Worm (Caenorhabditis elegans): ENCODE measurements around the gene srlf-9.
A peak's percentile ranks its signal among the peaks of the same experiment; 100 is the strongest.

srlf-9 gene

ce11 chrIII:13423414-13423813 lies 21.8 kb upstream of the srlf-9 start, which contains the start of gene exo-1:
Gene exo-1, plus strand, starts transcription at chrIII:13423514.
- TF ChIP-seq dmd-6 (GFP tag; IDR thresholded peaks at IDR 0.05) (no peak; the same call in 1 of the 2 replicates), dpl-1 (GFP tag; optimal IDR thresholded peaks at IDR 0.05) (peak; percentile 86), unc-130 (GFP tag; optimal IDR thresholded peaks at IDR 0.05) (peak; percentile 87), nhr-6 (tag; optimal IDR thresholded peaks at IDR 0.05) (peak; percentile 74), attf-4 (tag; optimal IDR thresholded peaks at IDR 0.05) (no peak), lin-38 (GFP tag; IDR thresholded peaks at IDR 0.05) (peak; percentile 94), hlh-30 (tag; optimal IDR thresholded peaks at IDR 0.05; ENCODE audit: insufficient read depth) (peak; percentile 54), ceh-28 (tag; optimal IDR thresholded peaks at IDR 0.05) (no peak), mep-1 (tag; optimal IDR thresholded peaks at IDR 0.05) (peak; percentile 80), nhr-28 (tag; optimal IDR thresholded peaks at IDR 0.05) (peak; percentile 82), mes-2 (tag; optimal IDR thresholded peaks at IDR 0.05; ENCODE audit: poor library complexity, severe bottlenecking) (peak; percentile 96), F10B5.3 (tag; optimal IDR thresholded peaks at IDR 0.05) (no peak), lin-15B (tag; optimal IDR thresholded peaks at IDR 0.05) (no peak), vab-7 (GFP tag; IDR thresholded peaks at IDR 0.05) (peak; percentile 28; the same call in 1 of the 2 replicates), lin-13 (GFP tag; optimal IDR thresholded peaks at IDR 0.05) (peak; percentile 25), D1046.2 (GFP tag; IDR thresholded peaks at IDR 0.05) (0 out of 2 replicates have a peak, but pooled peaks have one; percentile 20), mdl-1 (tag; optimal IDR thresholded peaks at IDR 0.05) (peak in 1 of 2 experiments; percentile 24), pqm-1 (tag; optimal IDR thresholded peaks at IDR 0.05) (peak; percentile 52), hif-1 (tag; optimal IDR thresholded peaks at IDR 0.05) (peak in 1 of 2 experiments; percentile 82), madf-9 (GFP tag; conservative IDR thresholded peaks at IDR 0.05) (no peak), ceh-44 (GFP tag; IDR thresholded peaks at IDR 0.05) (0 out of 2 replicates have a peak, but pooled peaks have one; percentile 29), nhr-76 (tag; optimal IDR thresholded peaks at IDR 0.05) (no peak), ama-1 (optimal IDR thresholded peaks at IDR 0.05) (no peak), rbr-2 (tag; optimal IDR thresholded peaks at IDR 0.05) (no peak), nhr-11 (tag; optimal IDR thresholded peaks at IDR 0.05) (peak; percentile 51), mdt-29 (GFP tag; IDR thresholded peaks at IDR 0.05) (no peak), lsy-2 (tag; optimal IDR thresholded peaks at IDR 0.05) (peak in 1 of 2 experiments; percentile 87), nhr-77 (tag; optimal IDR thresholded peaks at IDR 0.05) (peak; percentile 94)

- TF ChIP-seq hlh-30 (tag; optimal IDR thresholded peaks at IDR 0.05; ENCODE audit: insufficient read depth) = no peak
- TF ChIP-seq lim-7 (GFP tag; IDR thresholded peaks at IDR 0.05) = no peak
- TF ChIP-seq lsy-2 (tag; optimal IDR thresholded peaks at IDR 0.05) = no peak
- TF ChIP-seq dve-1 (tag; optimal IDR thresholded peaks at IDR 0.05; ENCODE audit: insufficient read depth) = no peak
- no peak for TF ChIP-seq mxl-2 (GFP tag; conservative IDR thresholded peaks at IDR 0.05)
- TF ChIP-seq zfp-2 (tag; optimal IDR thresholded peaks at IDR 0.05) = no peak
- no peak for TF ChIP-seq nhr-25 (tag; optimal IDR thresholded peaks at IDR 0.05; ENCODE audit: borderline replicate concordance, insufficient read depth)
- TF ChIP-seq mdt-29 (GFP tag; IDR thresholded peaks at IDR 0.05) = no peak
- TF ChIP-seq nhr-11 (tag; optimal IDR thresholded peaks at IDR 0.05) = no peak
- no peak for TF ChIP-seq lin-13 (GFP tag; optimal IDR thresholded peaks at IDR 0.05)
Observed at ce11 chrIII:13418975-13419374, 17.4 kb upstream of the srlf-9 start.

ce11 chrIII:13411202-13411601 lies 9.6 kb upstream of the srlf-9 start:
- no peak for TF ChIP-seq lin-15B (tag; optimal IDR thresholded peaks at IDR 0.05)
- TF ChIP-seq Y48G9A.11 (GFP tag; IDR thresholded peaks at IDR 0.05) = peak; percentile 24; the same call in 1 of the 2 replicates
- TF ChIP-seq F26F4.8 (GFP tag; conservative IDR thresholded peaks at IDR 0.05) = 0 out of 2 replicates have a peak, but pooled peaks have one; percentile 31
- TF ChIP-seq php-3 (GFP tag; IDR thresholded peaks at IDR 0.05) = no peak
- no peak for TF ChIP-seq nhr-111 (GFP tag; optimal IDR thresholded peaks at IDR 0.05)
- TF ChIP-seq daf-19 (GFP tag; conservative IDR thresholded peaks at IDR 0.05) = no peak
- peak; percentile 3 for TF ChIP-seq zip-2 (tag; optimal IDR thresholded peaks at IDR 0.05)
- no peak for TF ChIP-seq rbr-2 (tag; optimal IDR thresholded peaks at IDR 0.05)
- no peak for TF ChIP-seq gei-8 (GFP tag; optimal IDR thresholded peaks at IDR 0.05)
- TF ChIP-seq spr-3 (GFP tag; optimal IDR thresholded peaks at IDR 0.05) = peak; percentile 28
- TF ChIP-seq arid-1 (GFP tag; conservative IDR thresholded peaks at IDR 0.05) = no peak; the same call in 1 of the 2 replicates
- TF ChIP-seq daf-8 (GFP tag; IDR thresholded peaks at IDR 0.05) = no peak
- no peak for TF ChIP-seq saeg-2 (GFP tag; IDR thresholded peaks at IDR 0.05)
- no peak for TF ChIP-seq ceh-28 (tag; optimal IDR thresholded peaks at IDR 0.05)
- TF ChIP-seq ZK546.5 (tag; optimal IDR thresholded peaks at IDR 0.05) = no peak
- peak; percentile 40 for TF ChIP-seq mes-2 (tag; optimal IDR thresholded peaks at IDR 0.05; ENCODE audit: poor library complexity, severe bottlenecking)
- TF ChIP-seq nhr-25 (tag; optimal IDR thresholded peaks at IDR 0.05; ENCODE audit: borderline replicate concordance, insufficient read depth) = no peak
- TF ChIP-seq pha-4 (GFP tag; IDR thresholded peaks at IDR 0.05) = 0 out of 2 replicates have a peak, but pooled peaks have one; percentile 31
- no peak for TF ChIP-seq pha-4 (tag; optimal IDR thresholded peaks at IDR 0.05)
- TF ChIP-seq lin-39 (tag; optimal IDR thresholded peaks at IDR 0.05) = no peak

All from whole organism, L4 larva.